Worm (Caenorhabditis elegans) whole organism, young adult: ENCODE results near the gene W06G6.10.

Source experiments
- F57A8.1 ChIP-seq: fragments of 200-800 bp; sonication (Bioruptor generic); optimal IDR thresholded peaks from 2 replicates; lab custom pipeline; 2018; ENCODE audit warnings: mild to moderate bottlenecking, missing genetic modification characterization, moderate library complexity, missing compliant biosample characterization
- akir-1 ChIP-seq: fragments of 200-800 bp; sonication (Bioruptor generic); optimal IDR thresholded peaks from 2 replicates; lab custom pipeline; 2018; ENCODE audit warnings: mild to moderate bottlenecking, missing genetic modification characterization, moderate library complexity, missing compliant biosample characterization
- ceh-27 ChIP-seq: fragments of 200-800 bp; sonication (Bioruptor generic); optimal IDR thresholded peaks from 2 replicates; lab custom pipeline; 2018; ENCODE audit warnings: mild to moderate bottlenecking, missing genetic modification characterization, moderate library complexity, missing compliant biosample characterization
- efl-1 ChIP-seq: fragments of 150-350 bp; optimal IDR thresholded peaks from 2 replicates; lab custom pipeline; 2014; ENCODE audit warnings: missing biosample characterization, missing genetic modification reagents, missing genetic modification characterization
- nfya-1 ChIP-seq: sonication (generic microtip); optimal IDR thresholded peaks from 2 replicates; lab custom pipeline; 2017; ENCODE audit warnings: antibody characterized with exemption, missing compliant biosample characterization, missing genetic modification characterization, borderline replicate concordance; ENCODE audit not compliant: insufficient read depth
- snpc-4 ChIP-seq, 5 experiments: fragments of 150-350 bp in 1 of 5; sonication (generic microtip) in 4 of 5; optimal IDR thresholded peaks; 2 replicates each; lab custom pipeline; 2014 to 2018; ENCODE audit warnings: missing genetic modification characterization in 5 of 5, missing biosample characterization in 3 of 5, antibody characterized with exemption in 2 of 5, mild to moderate bottlenecking in 2 of 5, missing compliant biosample characterization in 2 of 5, missing genotype in 2 of 5, moderate library complexity in 2 of 5, missing genetic modification reagents in 1 of 5
- sptf-2 ChIP-seq: fragments of 200-800 bp; sonication (Bioruptor generic); optimal IDR thresholded peaks from 2 replicates; lab custom pipeline; 2018; ENCODE audit warnings: mild to moderate bottlenecking, missing genetic modification characterization, missing compliant biosample characterization
- tlf-1 ChIP-seq: fragments of 200-800 bp; sonication (Bioruptor generic); optimal IDR thresholded peaks from 2 replicates; lab custom pipeline; 2018; ENCODE audit warnings: mild to moderate bottlenecking, missing genetic modification characterization, missing compliant biosample characterization
- unc-62 ChIP-seq: fragments of 150-350 bp; optimal IDR thresholded peaks from 2 replicates; lab custom pipeline; 2014; ENCODE audit warnings: missing biosample characterization, missing genetic modification reagents, missing genetic modification characterization
- ztf-3 ChIP-seq: fragments of 200-800 bp; sonication (Bioruptor generic); optimal IDR thresholded peaks from 2 replicates; lab custom pipeline; 2018; ENCODE audit warnings: mild to moderate bottlenecking, missing genetic modification characterization, missing compliant biosample characterization

ce11 chrV:16600623-16601022, 46.4 kb downstream of the W06G6.10 start, which contains the start of gene T03E6.9:
- no peak for TF ChIP-seq ceh-27 (GFP tag; lab: Kevin White, UChicago)
- no peak for TF ChIP-seq nfya-1 (tag; lab: Kevin White, UChicago)
- TF ChIP-seq efl-1 (GFP tag; lab: Kevin White, UChicago): no peak
- no peak for TF ChIP-seq tlf-1 (GFP tag; lab: Kevin White, UChicago)
- no peak for TF ChIP-seq akir-1 (GFP tag; lab: Kevin White, UChicago)
- no peak for TF ChIP-seq sptf-2 (GFP tag; lab: Kevin White, UChicago)
- TF ChIP-seq ztf-3: no peak
- no peak for TF ChIP-seq snpc-4 (GFP tag; optimal IDR thresholded peaks at IDR 0.05; lab: Kevin White, UChicago)
- TF ChIP-seq snpc-4 (tag; optimal IDR thresholded peaks at IDR 0.05; lab: Kevin White, UChicago): no peak
- no peak for TF ChIP-seq F57A8.1 (GFP tag; lab: Kevin White, UChicago)
- TF ChIP-seq unc-62 (GFP tag; lab: Kevin White, UChicago): no peak
